Fruit fly (Drosophila melanogaster) whole organism, wandering third instar larva: ENCODE data around the gene fh.

Source experiments
- Abd-B ChIP-seq: fragments of >200 bp; optimal IDR thresholded peaks from 2 replicates; lab custom pipeline; 2017; ENCODE audit warnings: missing biosample characterization, missing genetic modification characterization
- CG32264 ChIP-seq: fragments of 200-800 bp; sonication (Bioruptor generic); optimal IDR thresholded peaks from 2 replicates; lab custom pipeline; 2016; ENCODE audit warnings: missing biosample characterization, missing genetic modification characterization
- CG9705 ChIP-seq: fragments of 200-800 bp; sonication (Bioruptor generic); optimal IDR thresholded peaks from 2 replicates; lab custom pipeline; 2018; ENCODE audit warnings: missing biosample characterization, mild to moderate bottlenecking, missing genetic modification characterization
- CrebA ChIP-seq: fragments of 200-800 bp; sonication (Bioruptor generic); optimal IDR thresholded peaks from 2 replicates; lab custom pipeline; 2016; ENCODE audit warnings: missing biosample characterization, mild to moderate bottlenecking, missing genetic modification characterization, borderline replicate concordance
- Dfd ChIP-seq: fragments of >200 bp; optimal IDR thresholded peaks from 2 replicates; lab custom pipeline; 2017; ENCODE audit warnings: missing biosample characterization, missing genetic modification characterization
- Dif ChIP-seq: fragments of 200-275, 200-300 bp; sonication (Bioruptor generic); optimal IDR thresholded peaks from 2 replicates; lab custom pipeline; 2018; ENCODE audit warnings: missing biosample characterization, missing genetic modification characterization; ENCODE audit not compliant: partially characterized antibody
- GATAd ChIP-seq: sonication (Bioruptor generic); optimal IDR thresholded peaks from 2 replicates; lab custom pipeline; 2016; ENCODE audit warnings: missing biosample characterization, missing genetic modification characterization
- HLH106 ChIP-seq: fragments of 200-800 bp; optimal IDR thresholded peaks from 3 replicates; lab custom pipeline; 2019; ENCODE audit warnings: missing biosample characterization, mild to moderate bottlenecking, missing genetic modification characterization, moderate library complexity
- Hnf4 ChIP-seq: fragments of 200-800 bp; sonication (Bioruptor generic); optimal IDR thresholded peaks from 2 replicates; lab custom pipeline; 2016; ENCODE audit warnings: missing biosample characterization, mild to moderate bottlenecking, missing genetic modification characterization
- Hr78 ChIP-seq: fragments of >200 bp; optimal IDR thresholded peaks from 2 replicates; lab custom pipeline; 2017; ENCODE audit warnings: missing biosample characterization, missing genetic modification characterization
- Hr83 ChIP-seq: fragments of 200-300 bp; sonication (Bioruptor generic); optimal IDR thresholded peaks from 2 replicates; lab custom pipeline; 2016; ENCODE audit warnings: missing biosample characterization, mild to moderate bottlenecking, missing genetic modification characterization, moderate library complexity; ENCODE audit not compliant: poor library complexity, severe bottlenecking
- Jra ChIP-seq: sonication (Bioruptor generic); optimal IDR thresholded peaks from 2 replicates; lab custom pipeline; 2016; ENCODE audit warnings: missing biosample characterization, missing genetic modification characterization
- Mio ChIP-seq: sonication (Bioruptor generic); optimal IDR thresholded peaks from 2 replicates; lab custom pipeline; 2016; ENCODE audit warnings: missing biosample characterization, missing genetic modification characterization
- Myc ChIP-seq: fragments of >200 bp; optimal IDR thresholded peaks from 2 replicates; lab custom pipeline; 2017
- N ChIP-seq: fragments of >200 bp; optimal IDR thresholded peaks from 2 replicates; lab custom pipeline; 2018; ENCODE audit warnings: missing biosample characterization, missing external identifiers, missing genetic modification characterization
- OdsH ChIP-seq: fragments of 200-800 bp; sonication (Bioruptor generic); optimal IDR thresholded peaks from 2 replicates; lab custom pipeline; 2016; ENCODE audit warnings: missing biosample characterization, mild to moderate bottlenecking, missing genetic modification characterization
- Rel ChIP-seq, 2 experiments: fragments of 200-800 bp; sonication (Bioruptor generic) in 1 of 2; optimal IDR thresholded peaks; 2 replicates in 1 of 2; 3 replicates in 1 of 2; lab custom pipeline; 2016 to 2019; ENCODE audit warnings: mild to moderate bottlenecking in 2 of 2, missing biosample characterization in 2 of 2, missing genetic modification characterization in 2 of 2, moderate library complexity in 1 of 2
- Sp1 ChIP-seq: fragments of 200-800 bp; sonication (Bioruptor generic); optimal IDR thresholded peaks from 3 replicates; lab custom pipeline; 2019; ENCODE audit warnings: missing biosample characterization, mild to moderate bottlenecking, missing genetic modification characterization, moderate library complexity
- Vsx2 ChIP-seq: fragments of 200-300, 225-300 bp; sonication (Bioruptor generic); optimal IDR thresholded peaks from 2 replicates; lab custom pipeline; 2018; ENCODE audit warnings: missing biosample characterization, missing genetic modification characterization; ENCODE audit not compliant: partially characterized antibody
- br ChIP-seq: fragments of 200-800 bp; sonication (Bioruptor generic); optimal IDR thresholded peaks from 2 replicates; lab custom pipeline; 2016; ENCODE audit warnings: missing biosample characterization, missing genetic modification characterization
- brk ChIP-seq: fragments of 200-800 bp; sonication (Bioruptor generic); optimal IDR thresholded peaks from 2 replicates; lab custom pipeline; 2016; ENCODE audit warnings: missing biosample characterization, mild to moderate bottlenecking, missing genetic modification characterization
- dl ChIP-seq, 2 experiments: fragments of 175-275, 200-275 bp in 1 of 2; fragments of 200-275 bp in 1 of 2; sonication (Bioruptor generic); optimal IDR thresholded peaks; lab custom pipeline; 2018; ENCODE audit warnings: mild to moderate bottlenecking in 2 of 2, missing biosample characterization in 2 of 2, missing genetic modification characterization in 2 of 2, moderate library complexity in 2 of 2; ENCODE audit not compliant: partially characterized antibody in 2 of 2, insufficient read depth in 1 of 2
- dmrt93B ChIP-seq: fragments of 200-800 bp; sonication (Bioruptor generic); optimal IDR thresholded peaks from 2 replicates; lab custom pipeline; 2018; ENCODE audit warnings: missing biosample characterization, mild to moderate bottlenecking, missing genetic modification characterization
- dsf ChIP-seq: sonication (Bioruptor generic); optimal IDR thresholded peaks from 2 replicates; lab custom pipeline; 2016; ENCODE audit warnings: missing biosample characterization, missing genetic modification characterization, borderline replicate concordance
- ey ChIP-seq: fragments of 200-800 bp; sonication (Bioruptor generic); optimal IDR thresholded peaks from 2 replicates; lab custom pipeline; 2016; ENCODE audit warnings: missing biosample characterization, missing genetic modification characterization
- foxo ChIP-seq, 2 experiments: fragments of 200-800 bp; sonication (Bioruptor generic); optimal IDR thresholded peaks; 2 replicates in 1 of 2; 3 replicates in 1 of 2; lab custom pipeline; 2016 to 2017; ENCODE audit warnings: missing biosample characterization in 2 of 2, missing genetic modification characterization in 2 of 2
- fru ChIP-seq: fragments of 200-800 bp; sonication (Bioruptor generic); optimal IDR thresholded peaks from 3 replicates; lab custom pipeline; 2016; ENCODE audit warnings: missing biosample characterization, mild to moderate bottlenecking, missing genetic modification characterization
- h ChIP-seq: fragments of 200-800 bp; sonication (Bioruptor generic); optimal IDR thresholded peaks from 3 replicates; lab custom pipeline; 2016; ENCODE audit warnings: missing biosample characterization, mild to moderate bottlenecking, missing genetic modification characterization
- jim ChIP-seq: fragments of 175-275, 200-325 bp; sonication (Bioruptor generic); optimal IDR thresholded peaks from 2 replicates; lab custom pipeline; 2016; ENCODE audit warnings: missing biosample characterization, mild to moderate bottlenecking, missing genetic modification characterization
- lola ChIP-seq: fragments of >200 bp; optimal IDR thresholded peaks from 2 replicates; lab custom pipeline; 2017; ENCODE audit warnings: missing biosample characterization, missing genetic modification characterization
- pan ChIP-seq: fragments of >200 bp; optimal IDR thresholded peaks from 2 replicates; lab custom pipeline; 2017
- psq ChIP-seq: fragments of 200-800 bp; sonication (Bioruptor generic); optimal IDR thresholded peaks from 3 replicates; lab custom pipeline; 2017; ENCODE audit warnings: missing biosample characterization, mild to moderate bottlenecking, missing genetic modification characterization, moderate library complexity
- rgr ChIP-seq: fragments of 200-800 bp; sonication (Bioruptor generic); optimal IDR thresholded peaks from 3 replicates; lab custom pipeline; 2016; ENCODE audit warnings: missing biosample characterization, mild to moderate bottlenecking, missing genetic modification characterization
- sage ChIP-seq: fragments of 200-800 bp; sonication (Bioruptor generic); optimal IDR thresholded peaks from 2 replicates; lab custom pipeline; 2016; ENCODE audit warnings: missing biosample characterization, mild to moderate bottlenecking, missing genetic modification characterization
- sv ChIP-seq: fragments of 200-800 bp; sonication (Bioruptor generic); optimal IDR thresholded peaks from 3 replicates; lab custom pipeline; 2016; ENCODE audit warnings: missing biosample characterization, missing genetic modification characterization
- tai ChIP-seq: sonication (Bioruptor generic); optimal IDR thresholded peaks from 2 replicates; lab custom pipeline; 2016; ENCODE audit warnings: missing biosample characterization, missing genetic modification characterization
- usp ChIP-seq: fragments of >200 bp; optimal IDR thresholded peaks from 2 replicates; lab custom pipeline; 2017; ENCODE audit warnings: missing biosample characterization, missing genetic modification characterization
- woc ChIP-seq: sonication (Bioruptor generic); optimal IDR thresholded peaks from 2 replicates; lab custom pipeline; 2016; ENCODE audit warnings: missing biosample characterization, mild to moderate bottlenecking, missing genetic modification characterization

Gene fh

dm6 chrX:9152127-9152598 is 3.3 kb upstream of the fh start:
- peak; percentile 42 for TF ChIP-seq Rel (GFP tag; optimal IDR thresholded peaks at IDR 0.05; lab: Kevin White, UChicago)
- TF ChIP-seq Rel (tag; optimal IDR thresholded peaks at IDR 0.05; lab: Kevin White, UChicago), result peak; percentile 69
- TF ChIP-seq Dfd (GFP tag; lab: Kevin White, UChicago), result no peak
- peak; percentile 61 for TF ChIP-seq h (GFP tag; lab: Kevin White, UChicago)
- TF ChIP-seq HLH106 (tag; lab: Kevin White, UChicago), result peak; percentile 42
- TF ChIP-seq Mio, result no peak
- no peak for TF ChIP-seq brk (GFP tag; lab: Kevin White, UChicago)
- no peak for TF ChIP-seq Hr78 (GFP tag; lab: Kevin White, UChicago)
- no peak for TF ChIP-seq usp (GFP tag; lab: Kevin White, UChicago)
- TF ChIP-seq Jra (GFP tag; lab: Kevin White, UChicago), result peak; percentile 47
- no peak for TF ChIP-seq dsf (GFP tag; lab: Kevin White, UChicago)
- TF ChIP-seq GATAd (GFP tag; lab: Kevin White, UChicago), result no peak
- TF ChIP-seq psq, result peak; percentile 41
- no peak for TF ChIP-seq br (GFP tag; lab: Kevin White, UChicago)
- TF ChIP-seq Dif, result no peak
- no peak for TF ChIP-seq CrebA (GFP tag; lab: Kevin White, UChicago)
- TF ChIP-seq dmrt93B (GFP tag; lab: Kevin White, UChicago), result no peak
- no peak for TF ChIP-seq tai (GFP tag; lab: Kevin White, UChicago)
- TF ChIP-seq CG32264 (GFP tag; lab: Kevin White, UChicago), result no peak
- no peak for TF ChIP-seq Myc (lab: Kevin White, UChicago)
- TF ChIP-seq CG9705, result no peak
- TF ChIP-seq foxo (GFP tag; optimal IDR thresholded peaks at IDR 0.05; lab: Kevin White, UChicago), result peak in 1 of 2 experiments; percentile 54
- TF ChIP-seq Hr83 (GFP tag; lab: Kevin White, UChicago), result peak; percentile 84
- peak; percentile 65 for TF ChIP-seq N
- peak; percentile 24 for TF ChIP-seq sv (GFP tag; lab: Kevin White, UChicago)
- TF ChIP-seq Vsx2, result no peak
- TF ChIP-seq jim, result peak; percentile 88
- no peak for TF ChIP-seq pan (lab: Kevin White, UChicago)
- TF ChIP-seq sage (GFP tag; lab: Kevin White, UChicago), result no peak
- peak; percentile 48 for TF ChIP-seq woc (GFP tag; lab: Kevin White, UChicago)
- peak; percentile 52 for TF ChIP-seq rgr (GFP tag; lab: Kevin White, UChicago)
- TF ChIP-seq fru (GFP tag; lab: Kevin White, UChicago), result peak; percentile 65
- peak in 1 of 2 experiments; percentile 41 for TF ChIP-seq dl (GFP tag; optimal IDR thresholded peaks at IDR 0.05; lab: Kevin White, UChicago; ENCODE audit: insufficient read depth in 1 of 2, partially characterized antibody in 2 of 2)
- no peak for TF ChIP-seq Hnf4 (GFP tag; lab: Kevin White, UChicago)
- no peak for TF ChIP-seq OdsH (GFP tag; lab: Kevin White, UChicago)
- TF ChIP-seq ey, result peak; percentile 9
- peak; percentile 51 for TF ChIP-seq Sp1 (GFP tag; lab: Kevin White, UChicago)
- no peak for TF ChIP-seq Abd-B (GFP tag; lab: Kevin White, UChicago)
- no peak for TF ChIP-seq lola (GFP tag; lab: Kevin White, UChicago)
- TF ChIP-seq, all 38 proteins: peak for 16

dm6 chrX:9142224-9142802 is 6.6 kb downstream of the fh start, which contains the start of gene CG7065:
TSS of gene CG7065 (plus strand) at chrX:9142493.
- no peak for TF ChIP-seq dmrt93B (GFP tag; lab: Kevin White, UChicago)
- TF ChIP-seq woc (GFP tag; lab: Kevin White, UChicago), result peak; percentile 12
- TF ChIP-seq, all 38 proteins: peak for 1
